Fruit fly (Drosophila melanogaster): ENCODE measurements around the gene CG32195.

The CG32195 gene

DNA sequence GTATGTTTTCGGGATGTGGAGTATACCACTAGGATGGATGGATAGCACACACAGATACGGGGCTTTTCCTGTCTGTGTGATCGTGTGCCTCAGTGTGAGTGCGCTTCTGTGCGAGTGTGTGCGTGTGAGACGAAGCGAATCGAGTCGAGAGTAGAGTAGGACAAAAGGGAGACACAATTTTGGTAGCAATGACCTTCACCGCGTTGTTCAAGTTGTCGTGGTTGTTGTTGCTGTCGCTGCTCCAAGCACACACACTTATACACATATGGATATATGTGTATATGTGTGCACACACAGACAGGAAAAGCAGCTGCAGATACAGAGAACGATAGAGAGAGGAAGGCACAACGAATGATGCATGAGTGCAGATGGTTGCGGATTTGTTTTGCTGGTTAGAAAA is 33.6 kb upstream of the CG32195 start:
- TF ChIP-seq CG8159 (tag; optimal IDR thresholded peaks at IDR 0.05) = no peak
- peak; percentile 99 for TF ChIP-seq EcR (GFP tag; optimal IDR thresholded peaks at IDR 0.05)

DNA sequence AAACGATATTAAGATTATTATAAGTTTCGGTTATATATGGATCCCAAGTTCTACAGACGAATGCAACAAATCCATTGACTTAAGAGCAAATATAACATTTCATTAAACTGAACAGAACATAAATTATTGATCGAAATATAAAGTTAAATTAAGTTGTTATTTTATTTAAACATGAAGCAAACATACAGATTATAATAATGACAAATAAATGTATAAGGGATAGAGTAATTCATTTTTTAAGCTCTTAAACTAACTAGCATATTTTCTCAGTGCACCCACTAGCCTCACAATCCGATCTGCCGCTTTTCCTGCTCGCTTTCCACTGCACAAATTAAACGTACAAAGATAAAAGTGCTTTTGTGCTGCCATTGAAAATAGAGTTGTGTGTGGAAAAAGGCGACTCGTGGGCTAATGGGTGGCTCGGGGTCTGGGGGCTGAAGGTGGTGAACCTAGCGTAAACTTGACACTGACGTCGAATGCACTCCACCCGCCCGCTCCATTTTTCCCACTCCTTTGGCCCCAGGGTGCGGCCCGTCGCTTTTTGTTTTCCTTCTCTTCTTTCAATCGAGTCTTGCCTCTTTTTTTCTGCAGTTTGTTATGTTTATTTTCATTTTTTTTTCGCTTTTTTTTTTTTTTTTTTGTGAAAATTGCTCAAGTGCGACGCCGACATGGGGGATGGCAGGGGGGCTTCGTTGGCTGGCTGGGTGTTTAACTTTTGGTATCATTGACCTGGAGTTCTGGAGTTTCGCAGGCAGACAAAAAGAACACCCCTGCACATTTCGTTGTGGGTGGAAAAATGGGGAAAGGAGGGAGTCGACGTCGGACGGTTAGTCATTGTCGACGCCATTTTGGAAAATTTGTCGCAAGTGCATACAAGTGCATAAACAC is 32.9 kb upstream of the CG32195 start:
- TF ChIP-seq Ets98B (GFP tag; IDR thresholded peaks at IDR 0.05) = peak; percentile 57
- TF ChIP-seq fd96Ca (GFP tag; IDR thresholded peaks at IDR 0.05) = peak; percentile 88
- peak; percentile 17; the same call in 1 of the 2 replicates for TF ChIP-seq rn (GFP tag; IDR thresholded peaks at IDR 0.05)
- peak; percentile 94 for TF ChIP-seq CG12605 (GFP tag; IDR thresholded peaks at IDR 0.05)
- peak; percentile 64 for TF ChIP-seq D1 (tag; optimal IDR thresholded peaks at IDR 0.05)
- peak; percentile 61 for TF ChIP-seq CG15710 (tag; optimal IDR thresholded peaks at IDR 0.05)
- TF ChIP-seq CG13204 (GFP tag; optimal IDR thresholded peaks at IDR 0.05) = peak; percentile 80
- TF ChIP-seq CG17806 (tag; optimal IDR thresholded peaks at IDR 0.05) = peak; percentile 75
- TF ChIP-seq EcR (GFP tag; optimal IDR thresholded peaks at IDR 0.05) = peak; percentile 91
- TF ChIP-seq CG9948 (tag; optimal IDR thresholded peaks at IDR 0.05) = peak; percentile 86
- peak; percentile 65 for TF ChIP-seq Pif1A (GFP tag; optimal IDR thresholded peaks at IDR 0.05)
- TF ChIP-seq Snoo (tag; optimal IDR thresholded peaks at IDR 0.05) = peak; percentile 42
- peak; percentile 61 for TF ChIP-seq Pif1B (GFP tag; optimal IDR thresholded peaks at IDR 0.05)
- no peak for TF ChIP-seq CG10348 (GFP tag; IDR thresholded peaks at IDR 0.05)
- TF ChIP-seq CG8301 (tag; optimal IDR thresholded peaks at IDR 0.05) = peak; percentile 85
- TF ChIP-seq CG4496 (GFP tag; IDR thresholded peaks at IDR 0.05) = peak; percentile 83
- peak; percentile 50 for TF ChIP-seq CG34367 (tag; optimal IDR thresholded peaks at IDR 0.05)
- peak; percentile 79 for TF ChIP-seq CG8159 (tag; optimal IDR thresholded peaks at IDR 0.05)
- TF ChIP-seq CG32121 (GFP tag; IDR thresholded peaks at IDR 0.05) = peak; percentile 23; the same call in 1 of the 2 replicates
- TF ChIP-seq gl (tag; optimal IDR thresholded peaks at IDR 0.05) = peak; percentile 80
- peak; percentile 91 for TF ChIP-seq CG14655 (GFP tag; optimal IDR thresholded peaks at IDR 0.05)

dm6 chr3L:18081494-18081893 is 31.3 kb upstream of the CG32195 start:
- peak; percentile 47 for TF ChIP-seq CG17806 (tag; optimal IDR thresholded peaks at IDR 0.05)
- TF ChIP-seq CG14655 (GFP tag; optimal IDR thresholded peaks at IDR 0.05) = peak; percentile 51
- TF ChIP-seq CG9948 (tag; optimal IDR thresholded peaks at IDR 0.05) = peak; percentile 61
- no peak for TF ChIP-seq D1 (tag; optimal IDR thresholded peaks at IDR 0.05)
- TF ChIP-seq CG34367 (tag; optimal IDR thresholded peaks at IDR 0.05) = no peak
- TF ChIP-seq fd96Ca (GFP tag; IDR thresholded peaks at IDR 0.05) = no peak
- TF ChIP-seq CG8159 (tag; optimal IDR thresholded peaks at IDR 0.05) = peak; percentile 67
- TF ChIP-seq Pif1B (GFP tag; optimal IDR thresholded peaks at IDR 0.05) = peak; percentile 17
- TF ChIP-seq CG8301 (tag; optimal IDR thresholded peaks at IDR 0.05) = no peak
- no peak for TF ChIP-seq rn (GFP tag; IDR thresholded peaks at IDR 0.05)
- TF ChIP-seq Ets98B (GFP tag; IDR thresholded peaks at IDR 0.05) = no peak
- TF ChIP-seq CG4496 (GFP tag; IDR thresholded peaks at IDR 0.05) = no peak
- peak; percentile 22 for TF ChIP-seq CG15710 (tag; optimal IDR thresholded peaks at IDR 0.05)
- no peak for TF ChIP-seq Snoo (tag; optimal IDR thresholded peaks at IDR 0.05)
- no peak for TF ChIP-seq CG12605 (GFP tag; IDR thresholded peaks at IDR 0.05)
- TF ChIP-seq CG13204 (GFP tag; optimal IDR thresholded peaks at IDR 0.05) = no peak
- no peak for TF ChIP-seq EcR (GFP tag; optimal IDR thresholded peaks at IDR 0.05)
- TF ChIP-seq CG32121 (GFP tag; IDR thresholded peaks at IDR 0.05) = no peak
- no peak for TF ChIP-seq Pif1A (GFP tag; optimal IDR thresholded peaks at IDR 0.05)
- no peak for TF ChIP-seq CG10348 (GFP tag; IDR thresholded peaks at IDR 0.05)

DNA sequence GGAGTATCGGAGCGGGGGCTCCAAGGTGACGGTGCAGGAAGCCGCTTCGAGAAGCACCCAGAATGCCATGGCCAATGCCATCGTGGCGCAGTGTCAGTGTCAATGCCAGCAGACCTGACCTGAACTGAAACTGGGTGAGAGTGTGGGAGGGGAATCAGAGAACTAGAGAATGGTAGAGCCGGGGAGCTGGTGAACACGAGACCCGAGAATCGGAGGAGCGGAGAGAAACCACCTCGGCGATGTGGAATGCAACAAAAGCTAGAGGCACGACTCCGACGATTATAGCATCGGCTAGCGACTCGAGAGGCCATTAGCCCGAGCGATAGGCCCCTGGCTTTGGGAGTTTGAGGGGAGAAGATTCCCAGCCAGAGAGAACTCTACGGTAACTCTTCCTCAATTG is 30.8 kb upstream of the CG32195 start:
- TF ChIP-seq fd96Ca (GFP tag; IDR thresholded peaks at IDR 0.05) (0 out of 3 replicates have a peak, but pooled peaks have one; percentile 39), Pif1B (GFP tag; optimal IDR thresholded peaks at IDR 0.05) (no peak), CG32121 (GFP tag; IDR thresholded peaks at IDR 0.05) (no peak), CG13204 (GFP tag; optimal IDR thresholded peaks at IDR 0.05) (peak; percentile 4), Ets98B (GFP tag; IDR thresholded peaks at IDR 0.05) (no peak), CG4496 (GFP tag; IDR thresholded peaks at IDR 0.05) (peak; percentile 36; the same call in 1 of the 3 replicates), EcR (GFP tag; optimal IDR thresholded peaks at IDR 0.05) (peak; percentile 99), CG34367 (tag; optimal IDR thresholded peaks at IDR 0.05) (no peak), gl (tag; optimal IDR thresholded peaks at IDR 0.05) (peak; percentile 15), CG8301 (tag; optimal IDR thresholded peaks at IDR 0.05) (no peak), CG8159 (tag; optimal IDR thresholded peaks at IDR 0.05) (no peak), Snoo (tag; optimal IDR thresholded peaks at IDR 0.05) (no peak), rn (GFP tag; IDR thresholded peaks at IDR 0.05) (no peak)

dm6 chr3L:18083402-18083801 is 29.4 kb upstream of the CG32195 start:
- TF ChIP-seq CG15710 (tag; optimal IDR thresholded peaks at IDR 0.05) (no peak), CG8159 (tag; optimal IDR thresholded peaks at IDR 0.05) (no peak), CG14655 (GFP tag; optimal IDR thresholded peaks at IDR 0.05) (no peak)

DNA sequence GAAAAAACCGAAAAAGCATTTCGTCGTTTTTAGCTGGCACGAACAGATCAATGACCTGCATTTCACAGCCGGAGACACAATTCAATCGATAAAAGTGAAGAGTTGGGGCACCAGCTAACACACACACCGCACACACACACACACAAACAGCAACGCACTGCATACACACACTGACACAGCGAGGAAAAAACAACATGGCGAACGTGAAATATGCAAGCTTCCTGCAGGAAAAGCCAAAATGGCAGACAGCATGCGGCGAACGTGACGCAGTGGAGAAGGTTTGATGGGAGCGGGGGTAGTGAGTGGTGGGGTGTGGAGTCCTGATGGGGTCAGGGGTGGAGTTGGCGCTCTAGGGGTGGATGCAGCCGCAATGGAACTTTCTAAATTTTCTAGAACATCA is 28.8 kb upstream of the CG32195 start:
- TF ChIP-seq EcR (GFP tag; optimal IDR thresholded peaks at IDR 0.05) = peak; percentile 68
- TF ChIP-seq gl (tag; optimal IDR thresholded peaks at IDR 0.05) = no peak

All from whole organism, pupa.